Worm (Caenorhabditis elegans): ENCODE results near the gene cyp-13A7.
A peak's percentile ranks its signal among the peaks of the same experiment; 100 is the strongest.

The cyp-13A7 gene

ce11 chrII:9778495-9778894 is 24.9 kb upstream of the cyp-13A7 start:
- TF ChIP-seq mec-3 (tag; optimal IDR thresholded peaks at IDR 0.05; ENCODE audit: borderline replicate concordance) (no peak), tbx-7 (tag; optimal IDR thresholded peaks at IDR 0.05) (no peak), ceh-22 (tag; optimal IDR thresholded peaks at IDR 0.05) (no peak)

ce11 chrII:9781842-9782241 is 21.6 kb upstream of the cyp-13A7 start, which contains the start of gene cyp-13A1:
Gene cyp-13A1 (minus strand): TSS chrII:9781997.
- no peak for TF ChIP-seq ref-2 (tag; optimal IDR thresholded peaks at IDR 0.05)
- TF ChIP-seq lin-11 (tag; optimal IDR thresholded peaks at IDR 0.05), result no peak
- no peak for TF ChIP-seq hlh-6 (tag; optimal IDR thresholded peaks at IDR 0.05)
- no peak for TF ChIP-seq unc-55 (GFP tag; optimal IDR thresholded peaks at IDR 0.05)
- peak; percentile 10 for TF ChIP-seq elt-2 (tag; optimal IDR thresholded peaks at IDR 0.05)
- no peak for TF ChIP-seq ahr-1 (tag; optimal IDR thresholded peaks at IDR 0.05)
- TF ChIP-seq C08G9.2 (tag; optimal IDR thresholded peaks at IDR 0.05), result no peak

- TF ChIP-seq fax-1 (tag; optimal IDR thresholded peaks at IDR 0.05) (no peak), hlh-8 (tag; optimal IDR thresholded peaks at IDR 0.05) (no peak), lim-6 (tag; optimal IDR thresholded peaks at IDR 0.05) (no peak), ceh-6 (GFP tag; optimal IDR thresholded peaks at IDR 0.05) (no peak), unc-55 (GFP tag; optimal IDR thresholded peaks at IDR 0.05) (no peak), hlh-15 (tag; optimal IDR thresholded peaks at IDR 0.05) (no peak), ztf-16 (tag; optimal IDR thresholded peaks at IDR 0.05) (no peak), F13H6.1 (tag; optimal IDR thresholded peaks at IDR 0.05) (no peak), ceh-34 (tag; optimal IDR thresholded peaks at IDR 0.05) (no peak), ceh-2 (tag; optimal IDR thresholded peaks at IDR 0.05) (no peak), sox-4 (tag; optimal IDR thresholded peaks at IDR 0.05) (no peak), K09A11.1 (tag; optimal IDR thresholded peaks at IDR 0.05; ENCODE audit: insufficient read depth) (no peak), C38D4.7 (GFP tag; optimal IDR thresholded peaks at IDR 0.05) (no peak), ahr-1 (tag; optimal IDR thresholded peaks at IDR 0.05) (no peak), T23F11.4 (GFP tag; optimal IDR thresholded peaks at IDR 0.05) (no peak), ets-4 (tag; optimal IDR thresholded peaks at IDR 0.05) (no peak), pqm-1 (tag; optimal IDR thresholded peaks at IDR 0.05) (no peak)
These were observed 21.1 kb upstream of the cyp-13A7 start, which contains the start of gene T10B9.14 for ce11 chrII:9782337-9782736. Gene T10B9.14 (minus strand): TSS chrII:9782437.

- TF ChIP-seq Y22D7AL.16 (tag; optimal IDR thresholded peaks at IDR 0.05) (no peak), F13H6.1 (tag; optimal IDR thresholded peaks at IDR 0.05) (no peak), unc-86 (tag; optimal IDR thresholded peaks at IDR 0.05) (no peak), ceh-14 (tag; optimal IDR thresholded peaks at IDR 0.05) (no peak), ceh-30 (tag; optimal IDR thresholded peaks at IDR 0.05) (no peak), sox-2 (GFP tag; IDR thresholded peaks at IDR 0.05) (no peak), eyg-1 (tag; optimal IDR thresholded peaks at IDR 0.05) (no peak), sox-4 (tag; optimal IDR thresholded peaks at IDR 0.05) (no peak), ceh-18 (tag; optimal IDR thresholded peaks at IDR 0.05) (no peak), pha-4 (tag; optimal IDR thresholded peaks at IDR 0.05) (no peak), pha-2 (tag; optimal IDR thresholded peaks at IDR 0.05) (no peak), lin-11 (tag; optimal IDR thresholded peaks at IDR 0.05) (no peak), ceh-6 (GFP tag; optimal IDR thresholded peaks at IDR 0.05) (no peak), mec-3 (tag; optimal IDR thresholded peaks at IDR 0.05; ENCODE audit: borderline replicate concordance) (no peak), ceh-22 (tag; optimal IDR thresholded peaks at IDR 0.05) (no peak), elt-2 (tag; optimal IDR thresholded peaks at IDR 0.05) (no peak), C08G9.2 (tag; optimal IDR thresholded peaks at IDR 0.05) (no peak)
These were observed 17.2 kb upstream of the cyp-13A7 start for ce11 chrII:9786215-9786614.

ce11 chrII:9787395-9788152 is 15.8 kb upstream of the cyp-13A7 start, which contains the start of gene cyp-13A2:
Gene cyp-13A2 (minus strand): TSS chrII:9787629.
- no peak for TF ChIP-seq pqm-1 (tag; optimal IDR thresholded peaks at IDR 0.05)
- no peak for TF ChIP-seq ceh-2 (tag; optimal IDR thresholded peaks at IDR 0.05)
- TF ChIP-seq ceh-34 (tag; optimal IDR thresholded peaks at IDR 0.05), result no peak
- TF ChIP-seq nhr-11 (tag; optimal IDR thresholded peaks at IDR 0.05), result peak; percentile 13
- TF ChIP-seq rnt-1 (tag; optimal IDR thresholded peaks at IDR 0.05), result peak; percentile 2
- no peak for TF ChIP-seq ceh-45 (GFP tag; IDR thresholded peaks at IDR 0.05)
- peak; percentile 30 for TF ChIP-seq elt-2 (tag; optimal IDR thresholded peaks at IDR 0.05)
- no peak for TF ChIP-seq ceh-14 (tag; optimal IDR thresholded peaks at IDR 0.05)
- no peak for TF ChIP-seq pax-1 (tag; optimal IDR thresholded peaks at IDR 0.05)
- TF ChIP-seq hlh-30 (tag; optimal IDR thresholded peaks at IDR 0.05; ENCODE audit: insufficient read depth), result peak; percentile 24
